Worm (Caenorhabditis elegans): ENCODE data around the gene C06H2.7.

- TF ChIP-seq Y5F2A.4 (GFP tag; optimal IDR thresholded peaks at IDR 0.05) (no peak), ceh-82 (tag; optimal IDR thresholded peaks at IDR 0.05) (no peak), T26A8.4 (GFP tag; IDR thresholded peaks at IDR 0.05) (no peak), mep-1 (tag; optimal IDR thresholded peaks at IDR 0.05) (no peak), madf-5 (GFP tag; IDR thresholded peaks at IDR 0.05) (no peak), fkh-10 (GFP tag; optimal IDR thresholded peaks at IDR 0.05) (no peak), lin-29 (GFP tag; IDR thresholded peaks at IDR 0.05) (no peak), daf-16 (GFP tag; optimal IDR thresholded peaks at IDR 0.05) (no peak), daf-16 (tag; optimal IDR thresholded peaks at IDR 0.05) (no peak), ama-1 (optimal IDR thresholded peaks at IDR 0.05) (no peak), lim-7 (GFP tag; IDR thresholded peaks at IDR 0.05) (no peak), F49E8.2 (tag; optimal IDR thresholded peaks at IDR 0.05; ENCODE audit: borderline replicate concordance) (no peak), snpc-4 (tag; optimal IDR thresholded peaks at IDR 0.05) (no peak), ceh-20 (GFP tag; IDR thresholded peaks at IDR 0.05) (no peak), zip-2 (tag; optimal IDR thresholded peaks at IDR 0.05) (no peak)
Observed at ce11 chrV:11180951-11181350, 36.4 kb upstream of the C06H2.7 start.

Data from whole organism, L4 larva.